Fruit fly (Drosophila melanogaster): Measurements from ENCODE around the gene CG43102.
A peak's percentile ranks its signal among the peaks of the same experiment; 100 is the strongest.

CG43102 gene

DNA sequence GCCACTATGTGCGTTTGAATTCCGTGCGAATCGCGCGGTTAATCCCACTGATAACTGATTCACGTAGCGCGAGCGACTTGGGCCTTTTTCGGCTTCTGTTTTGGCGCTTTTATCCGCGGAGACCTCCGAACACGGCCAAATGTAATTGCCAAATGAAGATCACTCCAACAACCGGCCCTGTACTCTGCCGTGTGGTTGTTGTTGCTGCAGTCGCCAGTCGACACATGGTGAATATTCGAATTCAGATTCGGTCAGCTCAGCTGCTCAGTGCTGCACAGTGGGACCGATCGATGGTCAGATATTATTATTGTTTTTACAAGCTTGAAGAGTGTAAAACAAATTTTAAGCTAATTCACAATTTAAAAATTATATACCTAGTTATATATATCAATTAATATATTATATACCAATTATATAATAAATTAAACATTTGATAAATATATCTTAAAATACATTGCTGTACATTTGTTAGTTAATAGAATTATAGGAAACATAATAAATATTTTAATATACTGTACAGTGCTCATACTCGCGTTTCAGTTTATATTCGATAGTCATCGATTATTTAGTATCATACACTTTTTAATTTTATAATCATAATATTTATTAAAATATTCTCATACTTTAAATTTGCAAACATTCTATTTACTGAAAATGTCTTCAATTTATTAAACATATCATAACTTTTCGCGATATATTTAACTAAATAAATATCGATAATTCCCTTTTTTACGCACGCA is at the start of gene CG43102:
Gene CG43102 (minus strand): TSS at position 156 of the 740 bp plus-strand sequence.
- TF ChIP-seq Dll (optimal IDR thresholded peaks at IDR 0.05): no peak
- TF ChIP-seq CG8478 (optimal IDR thresholded peaks at IDR 0.05): no peak

- no peak for TF ChIP-seq Dll (optimal IDR thresholded peaks at IDR 0.05)
- TF ChIP-seq psq (optimal IDR thresholded peaks at IDR 0.05): no peak
- TF ChIP-seq pan (optimal IDR thresholded peaks at IDR 0.05): no peak
- TF ChIP-seq usp (GFP tag; optimal IDR thresholded peaks at IDR 0.05): no peak
- TF ChIP-seq CG8478 (optimal IDR thresholded peaks at IDR 0.05): no peak
- no peak for TF ChIP-seq EcR (GFP tag; optimal IDR thresholded peaks at IDR 0.05)
These were observed 36.2 kb upstream of the CG43102 start for dm6 chr3R:17830528-17830927.

DNA sequence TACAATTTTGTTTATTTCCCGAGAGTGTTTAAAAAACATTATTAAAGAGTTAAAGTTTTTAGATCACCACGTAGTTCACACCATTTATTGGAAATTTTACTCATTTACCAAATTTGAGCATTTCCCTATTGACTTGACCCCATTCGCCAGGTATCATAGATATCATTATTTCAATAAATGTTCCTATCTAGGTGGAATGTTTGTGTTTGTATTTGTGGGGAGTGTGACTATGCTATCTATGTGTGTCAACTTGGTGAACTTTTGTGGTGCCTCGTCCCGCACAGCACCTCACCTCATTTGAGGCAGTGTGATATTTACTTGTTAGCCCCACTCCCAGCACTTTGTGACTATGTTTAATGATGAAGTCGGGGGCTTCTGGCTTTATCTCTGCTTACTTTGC is 34.4 kb upstream of the CG43102 start:
- TF ChIP-seq EcR (GFP tag; optimal IDR thresholded peaks at IDR 0.05): no peak
- TF ChIP-seq psq (optimal IDR thresholded peaks at IDR 0.05): no peak
- no peak for TF ChIP-seq Dll (optimal IDR thresholded peaks at IDR 0.05)
- no peak for TF ChIP-seq CG8478 (optimal IDR thresholded peaks at IDR 0.05)
- no peak for TF ChIP-seq usp (GFP tag; optimal IDR thresholded peaks at IDR 0.05)
- no peak for TF ChIP-seq pan (optimal IDR thresholded peaks at IDR 0.05)

DNA sequence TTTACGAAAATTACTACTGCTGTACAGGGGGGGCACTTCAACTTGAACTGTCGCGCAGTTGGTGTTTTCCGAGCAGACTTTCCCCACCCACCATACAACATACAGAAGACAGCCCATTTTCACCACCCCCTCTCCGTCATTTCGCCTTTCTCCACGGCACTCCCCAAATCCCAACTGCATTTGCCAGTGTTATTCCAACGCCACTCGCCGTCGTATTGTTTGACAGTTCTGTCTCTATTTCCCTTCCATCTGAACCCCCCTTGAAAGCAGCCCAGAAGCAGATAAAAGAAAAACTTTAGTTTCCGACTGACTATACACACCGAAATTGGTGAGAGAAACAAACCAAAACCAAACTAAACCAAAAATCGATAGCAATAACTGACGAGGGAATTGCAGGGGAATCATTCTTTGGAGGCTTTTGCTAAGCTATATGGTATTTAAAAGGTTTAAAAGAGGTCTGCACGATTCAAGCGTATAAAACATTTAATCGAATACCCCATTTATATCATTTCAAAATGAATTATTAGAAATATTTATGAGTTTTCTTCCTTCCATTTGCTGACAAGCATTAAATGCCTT is 32.8 kb upstream of the CG43102 start:
- TF ChIP-seq Dll (optimal IDR thresholded peaks at IDR 0.05) (no peak), pan (optimal IDR thresholded peaks at IDR 0.05) (no peak), EcR (GFP tag; optimal IDR thresholded peaks at IDR 0.05) (no peak), CG8478 (optimal IDR thresholded peaks at IDR 0.05) (no peak), usp (GFP tag; optimal IDR thresholded peaks at IDR 0.05) (no peak), psq (optimal IDR thresholded peaks at IDR 0.05) (no peak)

DNA sequence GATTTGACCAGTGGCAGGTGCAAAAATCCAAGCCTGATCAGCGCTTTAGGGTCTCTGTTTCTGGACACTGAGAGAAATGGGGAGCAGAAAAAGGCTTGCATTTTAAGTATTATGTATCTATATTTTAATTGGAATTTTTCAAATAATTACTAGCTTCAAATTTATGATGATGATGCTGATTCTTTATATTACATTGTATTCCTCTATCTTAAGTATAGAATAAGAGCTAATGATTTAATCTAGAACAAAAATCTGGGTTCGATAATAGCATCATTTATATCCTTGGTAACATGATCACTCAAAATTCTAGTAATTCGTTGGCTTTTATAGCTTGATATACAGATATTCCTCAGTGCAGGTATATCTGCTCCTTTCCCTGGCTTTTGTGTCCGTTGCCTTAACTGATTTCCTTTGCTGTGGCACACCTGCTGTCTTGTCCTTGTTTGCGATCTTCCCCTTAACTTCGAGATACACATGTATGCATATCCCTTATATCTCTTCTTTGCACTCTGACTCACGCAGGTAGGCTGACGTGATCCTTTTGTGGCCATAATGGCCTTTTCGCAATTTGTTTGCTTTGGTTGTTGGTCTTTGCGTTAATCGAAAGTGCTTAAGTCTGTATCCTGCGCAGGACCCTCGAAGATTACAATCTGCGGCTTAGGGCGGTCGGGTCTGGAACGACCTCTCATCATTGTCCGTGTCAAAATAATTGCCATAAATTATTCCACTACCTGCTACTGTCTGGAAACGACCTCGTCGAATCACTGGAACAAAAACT is 31.7 kb upstream of the CG43102 start:
- no peak for TF ChIP-seq CG8478 (optimal IDR thresholded peaks at IDR 0.05)
- TF ChIP-seq pan (optimal IDR thresholded peaks at IDR 0.05): no peak
- TF ChIP-seq EcR (GFP tag; optimal IDR thresholded peaks at IDR 0.05): no peak
- TF ChIP-seq usp (GFP tag; optimal IDR thresholded peaks at IDR 0.05): no peak
- TF ChIP-seq Dll (optimal IDR thresholded peaks at IDR 0.05): no peak
- no peak for TF ChIP-seq psq (optimal IDR thresholded peaks at IDR 0.05)

DNA sequence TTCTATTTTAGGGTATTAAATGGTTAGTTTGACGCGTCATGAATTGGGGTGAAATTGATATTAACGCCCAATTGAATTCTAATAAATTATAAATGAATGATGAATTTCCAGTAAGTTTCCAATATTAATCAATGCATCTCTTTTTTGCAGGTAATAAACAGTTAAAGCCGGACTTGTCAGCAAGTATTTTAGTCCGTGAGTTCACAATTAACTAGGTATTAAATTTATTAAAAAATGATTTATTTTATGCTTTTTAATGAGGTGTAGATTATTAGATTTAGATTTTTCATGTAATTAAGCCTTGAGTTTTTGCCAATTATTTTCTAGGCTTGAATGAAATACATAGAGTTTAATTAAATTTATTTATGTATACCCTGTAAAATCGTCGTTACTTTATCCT is 27.5 kb upstream of the CG43102 start:
- no peak for TF ChIP-seq EcR (GFP tag; optimal IDR thresholded peaks at IDR 0.05)
- no peak for TF ChIP-seq psq (optimal IDR thresholded peaks at IDR 0.05)
- no peak for TF ChIP-seq CG8478 (optimal IDR thresholded peaks at IDR 0.05)
- TF ChIP-seq usp (GFP tag; optimal IDR thresholded peaks at IDR 0.05): no peak
- TF ChIP-seq Dll (optimal IDR thresholded peaks at IDR 0.05): no peak
- no peak for TF ChIP-seq pan (optimal IDR thresholded peaks at IDR 0.05)

DNA sequence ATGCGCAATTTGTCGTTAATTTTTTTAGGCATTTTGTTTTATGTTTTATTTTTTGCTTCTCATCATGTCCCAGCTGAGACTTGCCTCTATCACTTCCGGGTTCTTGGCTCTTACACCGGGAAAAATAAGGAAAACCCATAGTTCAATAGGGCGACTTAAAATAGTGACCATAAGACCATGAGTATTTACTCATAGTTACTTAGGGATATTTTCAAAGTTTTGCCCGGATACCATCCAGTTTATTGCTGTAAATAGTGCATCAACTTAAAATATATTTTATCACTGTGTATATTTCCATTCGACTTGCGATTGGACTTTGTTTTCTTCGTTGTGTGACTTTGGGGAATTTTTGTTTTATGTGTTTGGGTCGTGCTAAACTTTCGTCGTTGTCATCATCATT is 24.5 kb upstream of the CG43102 start:
- no peak for TF ChIP-seq EcR (GFP tag; optimal IDR thresholded peaks at IDR 0.05)
- no peak for TF ChIP-seq Dll (optimal IDR thresholded peaks at IDR 0.05)
- TF ChIP-seq pan (optimal IDR thresholded peaks at IDR 0.05): no peak
- no peak for TF ChIP-seq psq (optimal IDR thresholded peaks at IDR 0.05)
- no peak for TF ChIP-seq usp (GFP tag; optimal IDR thresholded peaks at IDR 0.05)
- TF ChIP-seq CG8478 (optimal IDR thresholded peaks at IDR 0.05): no peak

dm6 chr3R:17814191-17814923 is 20.1 kb upstream of the CG43102 start:
- TF ChIP-seq psq (optimal IDR thresholded peaks at IDR 0.05): no peak
- TF ChIP-seq EcR (GFP tag; optimal IDR thresholded peaks at IDR 0.05): peak in 1 of 2 experiments; percentile 50

DNA sequence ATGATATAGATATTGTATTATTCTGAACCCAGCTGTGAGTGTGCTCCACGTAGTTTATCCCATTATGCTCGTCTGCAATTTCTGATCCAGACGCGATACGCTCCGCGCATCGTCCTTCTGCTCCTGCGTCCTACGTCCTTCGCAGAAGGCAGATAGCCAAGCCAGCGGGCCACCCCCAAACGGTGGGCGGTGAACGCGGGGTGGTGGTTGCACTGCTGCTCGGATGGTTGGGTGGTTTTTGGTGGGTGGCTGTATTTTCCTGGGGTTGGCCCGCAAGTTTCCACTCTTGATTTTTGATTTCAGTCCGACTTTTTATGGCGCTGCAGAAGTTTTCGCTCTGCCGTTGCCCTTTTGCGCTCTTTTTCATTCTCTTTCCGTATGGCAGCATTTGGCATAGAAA is 18.2 kb upstream of the CG43102 start:
- TF ChIP-seq CG8478 (optimal IDR thresholded peaks at IDR 0.05): no peak
- no peak for TF ChIP-seq psq (optimal IDR thresholded peaks at IDR 0.05)
- no peak for TF ChIP-seq Dll (optimal IDR thresholded peaks at IDR 0.05)
- no peak for TF ChIP-seq EcR (GFP tag; optimal IDR thresholded peaks at IDR 0.05)
- no peak for TF ChIP-seq pan (optimal IDR thresholded peaks at IDR 0.05)
- no peak for TF ChIP-seq usp (GFP tag; optimal IDR thresholded peaks at IDR 0.05)

DNA sequence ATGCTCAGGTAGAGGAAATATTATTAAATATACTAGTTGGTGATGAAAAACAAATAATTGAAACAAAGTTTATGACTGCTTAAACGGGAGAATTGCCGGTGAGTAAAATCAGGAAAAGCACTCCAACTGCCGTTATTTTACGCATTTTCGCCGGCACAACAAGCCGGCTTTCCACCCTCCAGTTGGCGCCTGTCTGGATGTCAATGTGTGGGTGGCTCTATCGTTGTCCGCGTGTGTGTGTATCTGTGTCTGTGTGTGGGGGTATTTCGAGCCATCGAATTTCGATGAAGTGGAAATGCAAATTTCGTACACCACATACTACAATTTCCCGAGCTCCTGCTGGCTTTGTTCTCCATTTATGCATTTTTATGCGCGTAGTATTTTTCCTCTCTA is 17.4 kb upstream of the CG43102 start:
- TF ChIP-seq usp (GFP tag; optimal IDR thresholded peaks at IDR 0.05): no peak
- no peak for TF ChIP-seq pan (optimal IDR thresholded peaks at IDR 0.05)
- no peak for TF ChIP-seq EcR (GFP tag; optimal IDR thresholded peaks at IDR 0.05)
- TF ChIP-seq Dll (optimal IDR thresholded peaks at IDR 0.05): no peak

dm6 chr3R:17810951-17811706 is 16.8 kb upstream of the CG43102 start, which contains the start of the genes Alg1 and tinc:
TSS of gene Alg1 (minus strand) at chr3R:17811134.
TSS of gene tinc (plus strand) at chr3R:17811541.
- TF ChIP-seq Dll (optimal IDR thresholded peaks at IDR 0.05) (no peak), pan (optimal IDR thresholded peaks at IDR 0.05) (no peak), EcR (GFP tag; optimal IDR thresholded peaks at IDR 0.05) (no peak), CG8478 (optimal IDR thresholded peaks at IDR 0.05) (no peak)
